Worm (Caenorhabditis elegans): Measurements from ENCODE around the gene iff-2.
A peak's percentile ranks its signal among the peaks of the same experiment; 100 is the strongest.

iff-2 gene

DNA sequence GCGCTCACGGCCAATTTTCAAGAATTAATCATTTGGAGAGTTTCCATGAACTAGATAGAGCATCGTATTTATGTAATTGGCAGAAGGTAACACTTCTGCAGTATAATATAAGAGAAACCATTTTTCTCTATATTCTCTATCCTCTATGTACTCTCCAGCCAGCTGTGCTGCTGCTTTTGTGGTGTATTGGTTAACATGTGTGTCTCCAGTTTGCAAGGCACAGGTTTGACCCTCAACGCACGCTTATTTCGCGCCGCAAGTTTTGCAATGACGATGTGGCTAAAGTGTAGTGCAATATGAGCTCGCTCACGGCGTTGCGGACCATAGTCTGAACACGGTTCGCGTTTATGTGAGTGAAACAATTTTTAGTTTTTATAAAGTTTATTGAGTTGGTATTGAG, 14.2 kb downstream of the iff-2 start (continued):
- TF ChIP-seq sptf-2 (GFP tag; optimal IDR thresholded peaks at IDR 0.05) = peak; percentile 97
- no peak for TF ChIP-seq athp-1 (tag; optimal IDR thresholded peaks at IDR 0.05)
- TF ChIP-seq ceh-27 (GFP tag; optimal IDR thresholded peaks at IDR 0.05) = peak; percentile 75
- TF ChIP-seq bed-1 (GFP tag; IDR thresholded peaks at IDR 0.05) = no peak
- TF ChIP-seq B0261.1 (tag; optimal IDR thresholded peaks at IDR 0.05) = peak; percentile 90
- peak; percentile 84 for TF ChIP-seq atf-7 (tag; optimal IDR thresholded peaks at IDR 0.05)
- peak; percentile 23 for TF ChIP-seq mel-28 (tag; optimal IDR thresholded peaks at IDR 0.05; ENCODE audit: borderline replicate concordance)
- no peak for TF ChIP-seq ama-1 (optimal IDR thresholded peaks at IDR 0.05)
- peak in 1 of 2 experiments; percentile 60 for TF ChIP-seq ama-1 (GFP tag; optimal IDR thresholded peaks at IDR 0.05)
- TF ChIP-seq cebp-1 (GFP tag; IDR thresholded peaks at IDR 0.05) = peak; percentile 58; the same call in 1 of the 2 replicates
- TF ChIP-seq cebp-1 (tag; optimal IDR thresholded peaks at IDR 0.05) = no peak
- TF ChIP-seq lag-1 (GFP tag; IDR thresholded peaks at IDR 0.05) = peak; percentile 85; the same call in 1 of the 2 replicates
- 0 out of 2 replicates have a peak, but pooled peaks have one; percentile 37 for TF ChIP-seq aptf-3 (GFP tag; IDR thresholded peaks at IDR 0.05)
- peak; percentile 91 for TF ChIP-seq Y56A3A.18 (GFP tag; IDR thresholded peaks at IDR 0.05)
- TF ChIP-seq gei-17 (GFP tag; optimal IDR thresholded peaks at IDR 0.05) = no peak
- TF ChIP-seq F22D6.2 (tag; optimal IDR thresholded peaks at IDR 0.05) = no peak
- no peak for TF ChIP-seq snpc-1.3 (tag; optimal IDR thresholded peaks at IDR 0.05; ENCODE audit: insufficient read depth)
- peak; percentile 96 for TF ChIP-seq die-1 (tag; optimal IDR thresholded peaks at IDR 0.05)
- TF ChIP-seq hsf-1 (GFP tag; IDR thresholded peaks at IDR 0.05) = peak; percentile 67; the same call in 1 of the 2 replicates
- TF ChIP-seq ztf-26 (tag; optimal IDR thresholded peaks at IDR 0.05) = peak; percentile 62
- peak; percentile 55; the same call in 1 of the 2 replicates for TF ChIP-seq egrh-3 (GFP tag; IDR thresholded peaks at IDR 0.05)
- TF ChIP-seq nfya-1 (tag; optimal IDR thresholded peaks at IDR 0.05; ENCODE audit: borderline replicate concordance, insufficient read depth) = no peak
- TF ChIP-seq B0019.2 (GFP tag; conservative IDR thresholded peaks at IDR 0.05) = no peak
- peak; percentile 71 for TF ChIP-seq F10E7.11 (tag; optimal IDR thresholded peaks at IDR 0.05)
- no peak for TF ChIP-seq lin-26 (GFP tag; IDR thresholded peaks at IDR 0.05)
- peak; percentile 82 for TF ChIP-seq him-1 (tag; optimal IDR thresholded peaks at IDR 0.05)
- TF ChIP-seq snpc-3.4 (tag; optimal IDR thresholded peaks at IDR 0.05) = peak; percentile 87
- TF ChIP-seq D2030.7 (GFP tag; IDR thresholded peaks at IDR 0.05) = peak; percentile 42; the same call in 1 of the 2 replicates
- 0 out of 2 replicates have a peak, but pooled peaks have one; percentile 50 for TF ChIP-seq ztf-6 (GFP tag; IDR thresholded peaks at IDR 0.05)
- no peak for TF ChIP-seq aptf-2 (GFP tag; conservative IDR thresholded peaks at IDR 0.05)
- peak; percentile 60 for TF ChIP-seq madf-10 (tag; optimal IDR thresholded peaks at IDR 0.05)
- peak; percentile 29 for TF ChIP-seq dpl-1 (GFP tag; optimal IDR thresholded peaks at IDR 0.05)
- peak; percentile 87 for TF ChIP-seq egl-18 (GFP tag; IDR thresholded peaks at IDR 0.05)
- no peak for TF ChIP-seq xnd-1 (tag; optimal IDR thresholded peaks at IDR 0.05)
- TF ChIP-seq ceh-100 (GFP tag; IDR thresholded peaks at IDR 0.05) = peak; percentile 49; the same call in 1 of the 2 replicates
- TF ChIP-seq nhr-27 (tag; optimal IDR thresholded peaks at IDR 0.05) = peak; percentile 75
- 0 out of 2 replicates have a peak, but pooled peaks have one; percentile 35 for TF ChIP-seq nfya-2 (GFP tag; IDR thresholded peaks at IDR 0.05)
- peak; percentile 92 for TF ChIP-seq ceh-40 (GFP tag; IDR thresholded peaks at IDR 0.05)
- TF ChIP-seq snpc-4 (GFP tag; optimal IDR thresholded peaks at IDR 0.05) = no peak
- peak in 1 of 4 experiments; percentile 73 for TF ChIP-seq snpc-4 (tag; optimal IDR thresholded peaks at IDR 0.05)
- TF ChIP-seq ztf-3 (GFP tag; optimal IDR thresholded peaks at IDR 0.05) = no peak
- no peak for TF ChIP-seq sea-2 (GFP tag; IDR thresholded peaks at IDR 0.05)
- TF ChIP-seq akir-1 (GFP tag; optimal IDR thresholded peaks at IDR 0.05) = no peak
- TF ChIP-seq hrde-1 (tag; optimal IDR thresholded peaks at IDR 0.05; ENCODE audit: borderline replicate concordance) = peak; percentile 72
- TF ChIP-seq B0035.1 (tag; optimal IDR thresholded peaks at IDR 0.05) = peak; percentile 51
- peak; percentile 64 for TF ChIP-seq nhr-80 (tag; optimal IDR thresholded peaks at IDR 0.05)
- TF ChIP-seq tlf-1 (GFP tag; optimal IDR thresholded peaks at IDR 0.05) = peak; percentile 79
- TF ChIP-seq Y53F4B.3 (GFP tag; IDR thresholded peaks at IDR 0.05) = no peak
- TF ChIP-seq efl-1 (GFP tag; optimal IDR thresholded peaks at IDR 0.05) = peak; percentile 47
